Worm (Caenorhabditis elegans) whole organism, midembryonic: ENCODE measurements around the gene egl-21.

Experiments used
- T22C8.4 ChIP-seq: fragments of 200-800 bp; sonication (Bioruptor generic); IDR thresholded peaks from 2 replicates; pipeline ENCODE4 v1.3.6; 2022; ENCODE audit warnings: missing genetic modification characterization, missing compliant biosample characterization
- klf-2 ChIP-seq: fragments of 200-800 bp; sonication (Bioruptor generic); conservative IDR thresholded peaks from 2 replicates; pipeline ENCODE4 v1.3.6; 2022; ENCODE audit warnings: missing genetic modification reagents, missing genetic modification characterization, missing compliant biosample characterization
- med-1 ChIP-seq: sonication (generic microtip); optimal IDR thresholded peaks from 2 replicates; lab custom pipeline; 2017; ENCODE audit warnings: missing genetic modification characterization, mild to moderate bottlenecking, missing compliant biosample characterization, antibody characterized with exemption, missing genetic modification reagents; ENCODE audit not compliant: insufficient read depth

DNA sequence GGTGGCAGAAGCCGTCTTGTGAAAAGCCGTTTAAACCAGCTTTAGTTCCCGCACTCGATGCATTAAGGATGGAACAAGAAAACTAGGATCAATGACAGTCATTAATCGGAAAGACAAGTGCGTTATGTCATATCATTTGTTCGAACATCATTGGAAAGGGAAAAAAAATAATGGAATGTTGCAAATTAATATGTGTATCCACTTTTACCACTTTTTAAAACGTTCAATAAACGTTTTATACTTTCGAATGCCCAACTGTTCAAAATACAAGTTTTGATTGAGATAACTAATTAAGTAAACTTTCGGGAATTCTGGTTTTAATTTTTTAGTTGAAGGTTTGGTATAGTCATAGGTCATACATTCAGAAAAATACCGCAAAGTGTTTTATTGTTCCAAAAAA lies 33.5 kb upstream of the egl-21 start, which contains the start of gene C02F4.4:
- TF ChIP-seq klf-2 (GFP tag; lab: Robert Waterston, UW) (no peak), T22C8.4 (no peak), med-1 (GFP tag; lab: Kevin White, UChicago) (no peak)
